Worm (Caenorhabditis elegans) whole organism, mixed stage, embryonic: ENCODE results near the gene H08J19.1.

Experiments used
- ces-1 ChIP-seq: fragments of 150-350 bp; optimal IDR thresholded peaks from 2 replicates; lab custom pipeline; 2014; ENCODE audit warnings: missing biosample characterization, missing genetic modification reagents, missing genetic modification characterization
- nhr-2 ChIP-seq: fragments of 150-350 bp; optimal IDR thresholded peaks from 2 replicates; lab custom pipeline; 2014; ENCODE audit warnings: missing biosample characterization, missing genetic modification characterization
- nhr-76 ChIP-seq: sonication (generic microtip); optimal IDR thresholded peaks from 2 replicates; lab custom pipeline; 2017; ENCODE audit warnings: missing biosample characterization, missing genetic modification characterization

DNA sequence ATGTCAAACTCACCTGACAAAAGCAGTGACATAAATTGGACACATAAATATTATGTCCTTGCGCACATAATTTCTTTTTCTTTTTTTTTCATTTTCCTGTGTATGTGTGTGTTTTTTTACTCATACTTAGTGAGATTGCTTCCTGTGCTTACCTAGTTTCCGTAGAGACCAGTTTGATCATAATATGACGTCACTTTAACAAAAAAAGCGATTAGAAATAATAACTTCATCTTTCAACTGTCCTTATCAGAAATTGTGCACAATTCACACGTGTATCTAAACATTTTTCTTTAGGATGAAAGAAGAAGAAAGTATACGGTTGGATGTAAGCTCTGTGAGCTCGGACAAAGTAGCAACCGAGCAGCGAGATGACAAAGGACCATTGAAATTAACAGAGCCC, 20.7 kb upstream of the H08J19.1 start:
- no peak for TF ChIP-seq nhr-2 (tag; lab: Kevin White, UChicago)
- no peak for TF ChIP-seq ces-1 (GFP tag; lab: Kevin White, UChicago)
- TF ChIP-seq nhr-76 = no peak
